Worm (Caenorhabditis elegans) whole organism, L1 larva: ENCODE results near the gene srv-25.

ENCODE experiments used
- C16A3.4 ChIP-seq: fragments of 150-350 bp; optimal IDR thresholded peaks from 2 replicates; lab custom pipeline; 2014; ENCODE audit warnings: missing biosample characterization, missing genetic modification characterization
- C34B4.2 ChIP-seq: sonication (generic microtip); optimal IDR thresholded peaks from 2 replicates; lab custom pipeline; 2017; ENCODE audit warnings: mild to moderate bottlenecking, missing genetic modification characterization, missing compliant biosample characterization
- F16B12.6 ChIP-seq: fragments of 150-350 bp; optimal IDR thresholded peaks from 2 replicates; lab custom pipeline; 2014; ENCODE audit warnings: missing biosample characterization, missing genetic modification characterization
- aly-2 ChIP-seq: fragments of 150-350 bp; optimal IDR thresholded peaks from 2 replicates; lab custom pipeline; 2014; ENCODE audit warnings: missing biosample characterization, missing genetic modification characterization
- ceh-82 ChIP-seq, 3 experiments: fragments of 150-350 bp in 1 of 3; sonication (generic microtip) in 2 of 3; optimal IDR thresholded peaks; 2 replicates each; lab custom pipeline; 2014 to 2017; ENCODE audit warnings: missing biosample characterization in 3 of 3, missing genetic modification characterization in 3 of 3
- ces-1 ChIP-seq: fragments of 150-350 bp; optimal IDR thresholded peaks from 2 replicates; lab custom pipeline; 2014; ENCODE audit warnings: missing biosample characterization, missing genetic modification reagents, missing genetic modification characterization
- dpl-1 ChIP-seq, 3 experiments: fragments of 150-350 bp in 2 of 3; sonication (generic microtip) in 1 of 3; optimal IDR thresholded peaks; 2 replicates each; lab custom pipeline; 2014 to 2017; ENCODE audit warnings: missing biosample characterization in 3 of 3, missing genetic modification characterization in 3 of 3, missing genetic modification reagents in 3 of 3
- dsc-1 ChIP-seq: sonication (generic microtip); optimal IDR thresholded peaks from 2 replicates; lab custom pipeline; 2016; ENCODE audit warnings: mild to moderate bottlenecking, missing genetic modification characterization, missing compliant biosample characterization
- efl-1 ChIP-seq, 4 experiments: fragments of 150-350 bp; optimal IDR thresholded peaks in 3 of 4; peaks in 1 of 4; 1 replicate in 1 of 4; 2 replicates in 3 of 4; lab custom pipeline; 2014; ENCODE audit warnings: missing biosample characterization in 2 of 4, missing genetic modification characterization in 2 of 4, missing genetic modification reagents in 2 of 4
- egl-27 ChIP-seq, 2 experiments: fragments of 150-350 bp in 1 of 2; sonication (generic microtip); optimal IDR thresholded peaks; 3 replicates each; lab custom pipeline; 2017 to 2018; ENCODE audit warnings: missing biosample characterization in 2 of 2, missing genetic modification characterization in 2 of 2, missing genetic modification reagents in 2 of 2
- elt-2 ChIP-seq: sonication (generic microtip); optimal IDR thresholded peaks from 2 replicates; lab custom pipeline; 2016; ENCODE audit warnings: missing genetic modification characterization, mild to moderate bottlenecking, inconsistent platforms, missing compliant biosample characterization, missing genetic modification reagents
- elt-3 ChIP-seq, 6 experiments: fragments of 150-350 bp in 1 of 6; sonication (generic microtip); optimal IDR thresholded peaks; 2 replicates each; lab custom pipeline; 2017 to 2018; ENCODE audit warnings: missing biosample characterization in 6 of 6, missing genetic modification characterization in 6 of 6, inconsistent platforms in 1 of 6
- ets-5 ChIP-seq: fragments of 200-800 bp; sonication (Bioruptor generic); IDR thresholded peaks from 2 replicates; pipeline ENCODE4 v1.3.6; 2022; ENCODE audit warnings: missing genetic modification characterization, missing compliant biosample characterization
- grh-1 ChIP-seq: fragments of 200-800 bp; sonication (Bioruptor generic); IDR thresholded peaks from 2 replicates; pipeline ENCODE4 v1.3.6; 2022; ENCODE audit warnings: missing genetic modification reagents, missing genetic modification characterization, missing compliant biosample characterization
- irx-1 ChIP-seq: sonication (generic microtip); optimal IDR thresholded peaks from 2 replicates; lab custom pipeline; 2016; ENCODE audit warnings: missing genetic modification characterization, missing compliant biosample characterization
- jun-1 ChIP-seq: fragments of 150-350 bp; optimal IDR thresholded peaks from 2 replicates; lab custom pipeline; 2014; ENCODE audit warnings: missing biosample characterization, missing genetic modification reagents, missing genetic modification characterization
- lin-14 ChIP-seq: fragments of 200-800 bp; sonication (Bioruptor generic); optimal IDR thresholded peaks from 2 replicates; lab custom pipeline; 2018; ENCODE audit warnings: mild to moderate bottlenecking, missing genetic modification characterization, moderate library complexity, missing compliant biosample characterization
- lsy-2 ChIP-seq, 2 experiments: fragments of 150-350 bp; optimal IDR thresholded peaks; 2 replicates each; lab custom pipeline; 2014; ENCODE audit warnings: missing biosample characterization in 2 of 2, missing genetic modification characterization in 2 of 2
- nhr-12 ChIP-seq: sonication (generic microtip); optimal IDR thresholded peaks from 2 replicates; lab custom pipeline; 2017; ENCODE audit warnings: missing biosample characterization, missing genetic modification characterization
- nhr-28 ChIP-seq: fragments of 150-350 bp; optimal IDR thresholded peaks from 2 replicates; lab custom pipeline; 2014; ENCODE audit warnings: missing biosample characterization, missing genetic modification characterization
- nhr-71 ChIP-seq: sonication (generic microtip); optimal IDR thresholded peaks from 2 replicates; lab custom pipeline; 2016; ENCODE audit warnings: mild to moderate bottlenecking, missing genetic modification characterization, moderate library complexity, missing compliant biosample characterization
- nhr-85 ChIP-seq: sonication (generic microtip); peaks from one replicate; lab custom pipeline; 2016; ENCODE audit warnings: missing genetic modification characterization, inconsistent platforms, missing compliant biosample characterization
- nhr-90 ChIP-seq: sonication (generic microtip); optimal IDR thresholded peaks from 2 replicates; lab custom pipeline; 2016; ENCODE audit warnings: mild to moderate bottlenecking, missing genetic modification characterization, missing compliant biosample characterization; ENCODE audit not compliant: poor library complexity
- pqm-1 ChIP-seq: sonication (generic microtip); optimal IDR thresholded peaks from 3 replicates; lab custom pipeline; 2017; ENCODE audit warnings: missing biosample characterization, missing genetic modification characterization
- rnt-1 ChIP-seq: sonication (generic microtip); optimal IDR thresholded peaks from 2 replicates; lab custom pipeline; 2016; ENCODE audit warnings: mild to moderate bottlenecking, missing genetic modification characterization, moderate library complexity, missing compliant biosample characterization
- sptf-1 ChIP-seq: fragments of 150-350 bp; optimal IDR thresholded peaks from 2 replicates; lab custom pipeline; 2014; ENCODE audit warnings: missing biosample characterization, missing genetic modification characterization
- swsn-7 ChIP-seq: sonication (generic microtip); optimal IDR thresholded peaks from 2 replicates; lab custom pipeline; 2016; ENCODE audit warnings: missing genetic modification characterization, missing compliant biosample characterization
- tlp-1 ChIP-seq: fragments of 150-350 bp; optimal IDR thresholded peaks from 2 replicates; lab custom pipeline; 2014; ENCODE audit warnings: missing biosample characterization, missing genetic modification characterization
- unc-30 ChIP-seq: sonication (generic microtip); optimal IDR thresholded peaks from 2 replicates; lab custom pipeline; 2017; ENCODE audit warnings: missing biosample characterization, missing genetic modification characterization
- vab-15 ChIP-seq: sonication (generic microtip); optimal IDR thresholded peaks from 2 replicates; lab custom pipeline; 2017; ENCODE audit warnings: missing genotype, mild to moderate bottlenecking, missing genetic modification characterization, missing compliant biosample characterization
- zag-1 ChIP-seq: fragments of 150-350 bp; optimal IDR thresholded peaks from 2 replicates; lab custom pipeline; 2014; ENCODE audit warnings: missing biosample characterization, missing genetic modification characterization

srv-25 gene

ce11 chrIV:6284277-6284676, 19.3 kb downstream of the srv-25 start, which contains the start of gene ops-1:
TSS of gene ops-1 (minus strand) at chrIV:6284377.
- TF ChIP-seq egl-27 (tag; optimal IDR thresholded peaks at IDR 0.05; lab: Kevin White, UChicago): no peak
- no peak for TF ChIP-seq efl-1 (optimal IDR thresholded peaks at IDR 0.05; lab: Kevin White, UChicago)
- TF ChIP-seq efl-1 (GFP tag; optimal IDR thresholded peaks at IDR 0.05 in 1 of 2; lab: Kevin White, UChicago): no peak
- no peak for TF ChIP-seq aly-2 (tag; lab: Kevin White, UChicago)
- no peak for TF ChIP-seq grh-1 (GFP tag; lab: Robert Waterston, UW)
- no peak for TF ChIP-seq elt-2 (tag; lab: Kevin White, UChicago)
- no peak for TF ChIP-seq rnt-1 (tag; lab: Kevin White, UChicago)
- TF ChIP-seq sptf-1: no peak
- no peak for TF ChIP-seq irx-1 (tag; lab: Kevin White, UChicago)
- TF ChIP-seq F16B12.6 (tag; lab: Kevin White, UChicago): no peak

ce11 chrIV:6282143-6282542, 21.4 kb downstream of the srv-25 start, which contains the start of gene srv-32:
TSS of gene srv-32 (minus strand) at chrIV:6282243.
- TF ChIP-seq C16A3.4 (tag; lab: Kevin White, UChicago): no peak
- TF ChIP-seq nhr-90 (tag; lab: Kevin White, UChicago): no peak
- TF ChIP-seq unc-30: no peak
- no peak for TF ChIP-seq pqm-1
- no peak for TF ChIP-seq efl-1 (optimal IDR thresholded peaks at IDR 0.05; lab: Kevin White, UChicago)
- no peak for TF ChIP-seq efl-1 (GFP tag; optimal IDR thresholded peaks at IDR 0.05 in 1 of 2; lab: Kevin White, UChicago)
- TF ChIP-seq ceh-82 (tag; optimal IDR thresholded peaks at IDR 0.05; lab: Kevin White, UChicago): no peak

DNA sequence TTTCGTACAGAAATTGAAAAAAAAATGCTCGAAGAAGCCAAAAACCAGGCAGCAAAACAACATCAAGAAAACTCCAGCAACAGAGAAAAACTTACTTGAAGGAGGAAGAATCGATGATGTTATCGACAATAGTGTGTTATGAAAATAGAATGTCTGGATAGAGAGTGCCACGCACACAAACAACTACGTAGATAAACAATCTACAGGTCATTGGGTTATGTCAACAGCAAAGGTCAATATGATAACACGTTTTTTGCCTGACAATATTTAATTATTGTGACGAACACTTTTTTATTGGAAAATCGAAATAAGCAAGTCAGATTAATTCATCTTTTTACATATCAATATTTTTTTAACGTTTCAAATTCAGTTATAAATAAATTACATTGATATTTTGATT, 24.1 kb downstream of the srv-25 start, which contains the start of gene sams-5:
sams-5 (minus strand) TSS at position 131 of the 400 bp plus-strand sequence.
- TF ChIP-seq nhr-71 (tag; lab: Kevin White, UChicago): no peak
- no peak for TF ChIP-seq sptf-1
- no peak for TF ChIP-seq zag-1
- no peak for TF ChIP-seq swsn-7 (tag; lab: Kevin White, UChicago)
- no peak for TF ChIP-seq vab-15 (tag; lab: Kevin White, UChicago)
- TF ChIP-seq dsc-1 (tag; lab: Kevin White, UChicago): no peak
- TF ChIP-seq nhr-85: no peak
- TF ChIP-seq C34B4.2 (tag; lab: Kevin White, UChicago): no peak
- TF ChIP-seq lsy-2 (tag; optimal IDR thresholded peaks at IDR 0.05; lab: Kevin White, UChicago): no peak
- no peak for TF ChIP-seq nhr-28 (tag; lab: Kevin White, UChicago)

- TF ChIP-seq tlp-1 (tag; lab: Kevin White, UChicago): peak; percentile 39
- peak; percentile 55 for TF ChIP-seq elt-2 (tag; lab: Kevin White, UChicago)
- no peak for TF ChIP-seq elt-3 (tag; optimal IDR thresholded peaks at IDR 0.05; lab: Kevin White, UChicago)
- no peak for TF ChIP-seq lsy-2 (tag; optimal IDR thresholded peaks at IDR 0.05; lab: Kevin White, UChicago)
- TF ChIP-seq pqm-1: peak; percentile 65
- no peak for TF ChIP-seq nhr-12 (tag; lab: Kevin White, UChicago)
- TF ChIP-seq, all 84 proteins: peak for 3
Measured at ce11 chrIV:6275671-6276209, 27.8 kb downstream of the srv-25 start, which contains the start of the genes aat-4 and T13A10.1. TSS of gene aat-4 (minus strand) at chrIV:6275721. TSS of gene T13A10.1 (plus strand) at chrIV:6276081.

- TF ChIP-seq efl-1 (optimal IDR thresholded peaks at IDR 0.05; lab: Kevin White, UChicago) (no peak), efl-1 (GFP tag; optimal IDR thresholded peaks at IDR 0.05 in 1 of 2; lab: Kevin White, UChicago) (no peak), lin-14 (GFP tag; lab: Kevin White, UChicago) (no peak), ets-5 (GFP tag; lab: Robert Waterston, UW) (no peak), ces-1 (GFP tag; lab: Kevin White, UChicago) (no peak), jun-1 (no peak), dpl-1 (GFP tag; optimal IDR thresholded peaks at IDR 0.05; lab: Kevin White, UChicago) (no peak), elt-2 (tag; lab: Kevin White, UChicago) (no peak)
- TF ChIP-seq, all 84 proteins: peak for 0
Measured at ce11 chrIV:6271923-6272322, 31.6 kb downstream of the srv-25 start, which contains the start of gene srv-31. TSS of gene srv-31 (minus strand) at chrIV:6272023.
